Fruit fly (Drosophila melanogaster) whole organism, embryonic: ENCODE measurements around the gene CG31871.
A peak's percentile ranks its signal among the peaks of the same experiment; 100 is the strongest.

Experiments
- Abd-B ChIP-seq: fragments of 200-800 bp; sonication (Bioruptor generic); optimal IDR thresholded peaks from 2 replicates; lab custom pipeline; 2018; ENCODE audit warnings: missing biosample characterization, mild to moderate bottlenecking, missing genetic modification characterization, moderate library complexity
- Adf1 ChIP-seq: fragments of 200-800 bp; sonication (Bioruptor generic); IDR thresholded peaks from 2 replicates; pipeline ENCODE4 v1.3.6; 2022; ENCODE audit warnings: missing biosample characterization, missing genetic modification characterization
- CG10147 ChIP-seq: fragments of 200-800 bp; sonication (Bioruptor generic); optimal IDR thresholded peaks from 2 replicates; lab custom pipeline; 2019; ENCODE audit warnings: missing biosample characterization, mild to moderate bottlenecking, missing genetic modification characterization, moderate library complexity
- CG11504 ChIP-seq: fragments of 200-800 bp; sonication (Bioruptor generic); optimal IDR thresholded peaks from 3 replicates; lab custom pipeline; 2019; ENCODE audit warnings: missing biosample characterization, mild to moderate bottlenecking, missing genetic modification characterization, moderate library complexity
- CG13775 ChIP-seq: fragments of 200-800 bp; sonication (Bioruptor generic); optimal IDR thresholded peaks from 3 replicates; lab custom pipeline; 2017; ENCODE audit warnings: missing biosample characterization, mild to moderate bottlenecking, missing genetic modification characterization
- CG14441 ChIP-seq: fragments of 200-800 bp; sonication (Bioruptor generic); IDR thresholded peaks from 2 replicates; pipeline ENCODE4 v1.3.6; 2022; ENCODE audit warnings: missing biosample characterization, missing genetic modification characterization
- CG14667 ChIP-seq: fragments of 200-800 bp; sonication (Bioruptor generic); IDR thresholded peaks from 2 replicates; pipeline ENCODE4 v1.3.6; 2022; ENCODE audit warnings: missing biosample characterization, missing genetic modification characterization
- CG15269 ChIP-seq: fragments of 200-800 bp; sonication (Bioruptor generic); optimal IDR thresholded peaks from 2 replicates; lab custom pipeline; 2018; ENCODE audit warnings: missing biosample characterization, mild to moderate bottlenecking, missing genetic modification characterization, moderate library complexity
- CG15601 ChIP-seq: fragments of 200-800 bp; sonication (Bioruptor generic); optimal IDR thresholded peaks from 3 replicates; lab custom pipeline; 2019; ENCODE audit warnings: missing biosample characterization, mild to moderate bottlenecking, missing genetic modification characterization, moderate library complexity
- CG17829 ChIP-seq: fragments of 200-800 bp; optimal IDR thresholded peaks from 2 replicates; lab custom pipeline; 2019; ENCODE audit warnings: missing biosample characterization, mild to moderate bottlenecking, missing genetic modification characterization, moderate library complexity
- CG18476 ChIP-seq: fragments of 200-800 bp; sonication (Bioruptor generic); optimal IDR thresholded peaks from 2 replicates; lab custom pipeline; 2016; ENCODE audit warnings: missing biosample characterization, mild to moderate bottlenecking, missing genetic modification characterization
- CG2199 ChIP-seq: fragments of 200-800 bp; sonication (Bioruptor generic); IDR thresholded peaks from 3 replicates; pipeline ENCODE4 v1.3.6; 2022; ENCODE audit warnings: missing biosample characterization, missing genetic modification characterization
- CG2202 ChIP-seq: fragments of 200-800 bp; sonication (Bioruptor generic); optimal IDR thresholded peaks from 2 replicates; lab custom pipeline; 2018; ENCODE audit warnings: missing biosample characterization, mild to moderate bottlenecking, missing genetic modification characterization
- CG4404 ChIP-seq: fragments of 200-800 bp; sonication (Bioruptor generic); IDR thresholded peaks from 2 replicates; pipeline ENCODE4 v1.3.6; 2022; ENCODE audit warnings: missing biosample characterization, missing genetic modification characterization
- CG7786 ChIP-seq: fragments of 200-800 bp; sonication (Bioruptor generic); optimal IDR thresholded peaks from 2 replicates; lab custom pipeline; 2016; ENCODE audit warnings: missing biosample characterization, missing genetic modification characterization
- CG8924 ChIP-seq: fragments of 200-800 bp; optimal IDR thresholded peaks from 3 replicates; lab custom pipeline; 2019; ENCODE audit warnings: missing biosample characterization, mild to moderate bottlenecking, missing genetic modification characterization, moderate library complexity
- CG9437 ChIP-seq: fragments of 200-800 bp; sonication (Bioruptor generic); optimal IDR thresholded peaks from 2 replicates; lab custom pipeline; 2018; ENCODE audit warnings: missing biosample characterization, mild to moderate bottlenecking, missing genetic modification characterization
- Hand ChIP-seq: fragments of 200-800 bp; sonication (Bioruptor generic); optimal IDR thresholded peaks from 2 replicates; lab custom pipeline; 2017; ENCODE audit warnings: mild to moderate bottlenecking, missing biosample characterization, missing genetic modification reagents, missing genetic modification characterization
- Hsf ChIP-seq: fragments of 200-800 bp; sonication (Bioruptor generic); optimal IDR thresholded peaks from 3 replicates; lab custom pipeline; 2016; ENCODE audit warnings: missing biosample characterization, missing genetic modification characterization
- Jarid2 ChIP-seq: fragments of 200-800 bp; sonication (Bioruptor generic); optimal IDR thresholded peaks from 3 replicates; lab custom pipeline; 2017; ENCODE audit warnings: mild to moderate bottlenecking, missing biosample characterization, missing genetic modification reagents, missing genetic modification characterization
- MBD-R2 ChIP-seq: fragments of 200-800 bp; sonication (Bioruptor generic); IDR thresholded peaks from 2 replicates; pipeline ENCODE4 v1.3.6; 2022; ENCODE audit warnings: missing biosample characterization, missing genetic modification characterization
- Mad ChIP-seq: fragments of 200-800 bp; sonication (Bioruptor generic); optimal IDR thresholded peaks from 2 replicates; lab custom pipeline; 2016; ENCODE audit warnings: missing biosample characterization, missing genetic modification characterization
- Max ChIP-seq: fragments of 200-800 bp; sonication (Bioruptor generic); optimal IDR thresholded peaks from 2 replicates; lab custom pipeline; 2016; ENCODE audit warnings: missing biosample characterization, mild to moderate bottlenecking, missing genetic modification characterization
- NC2β ChIP-seq: fragments of 200-800 bp; sonication (Bioruptor generic); optimal IDR thresholded peaks from 2 replicates; lab custom pipeline; 2016; ENCODE audit warnings: missing biosample characterization, missing genetic modification characterization
- Sin3A ChIP-seq: fragments of >200 bp; optimal IDR thresholded peaks from 2 replicates; lab custom pipeline; 2018
- Six4 ChIP-seq: fragments of 200-800 bp; sonication (Bioruptor generic); optimal IDR thresholded peaks from 2 replicates; lab custom pipeline; 2016; ENCODE audit warnings: missing biosample characterization, missing genetic modification characterization
- TFAM ChIP-seq: fragments of 200-800 bp; sonication (Bioruptor generic); optimal IDR thresholded peaks from 2 replicates; lab custom pipeline; 2017; ENCODE audit warnings: missing biosample characterization, missing genetic modification characterization, inconsistent platforms
- Taf1 ChIP-seq: fragments of 200-800 bp; sonication (Bioruptor generic); IDR thresholded peaks from 2 replicates; pipeline ENCODE4 v1.3.6; 2022; ENCODE audit warnings: missing biosample characterization, missing genetic modification characterization
- abd-A ChIP-seq: fragments of 200-800 bp; sonication (Bioruptor generic); optimal IDR thresholded peaks from 3 replicates; lab custom pipeline; 2019; ENCODE audit warnings: missing biosample characterization, mild to moderate bottlenecking, missing genetic modification characterization, moderate library complexity
- amos ChIP-seq: fragments of 200-800 bp; sonication (Bioruptor generic); IDR thresholded peaks from 2 replicates; pipeline ENCODE4 v1.3.6; 2022; ENCODE audit warnings: missing biosample characterization, missing genetic modification characterization; ENCODE audit not compliant: partially characterized antibody
- bab2 ChIP-seq: fragments of 200-800 bp; sonication (Bioruptor generic); optimal IDR thresholded peaks from 2 replicates; lab custom pipeline; 2016; ENCODE audit warnings: missing biosample characterization, missing genetic modification characterization
- cato ChIP-seq: fragments of 200-800 bp; sonication (Bioruptor generic); optimal IDR thresholded peaks from 2 replicates; lab custom pipeline; 2016; ENCODE audit warnings: missing biosample characterization, missing genetic modification characterization, borderline replicate concordance
- corto ChIP-seq: fragments of 200-800 bp; sonication (Bioruptor generic); optimal IDR thresholded peaks from 2 replicates; lab custom pipeline; 2016; ENCODE audit warnings: missing biosample characterization, mild to moderate bottlenecking, missing genetic modification characterization, moderate library complexity
- crc ChIP-seq: fragments of 200-800 bp; sonication (Bioruptor generic); optimal IDR thresholded peaks from 2 replicates; lab custom pipeline; 2016; ENCODE audit warnings: missing biosample characterization, missing genetic modification characterization
- dan ChIP-seq: fragments of 200-800 bp; sonication (Bioruptor generic); IDR thresholded peaks from 2 replicates; pipeline ENCODE4 v1.3.6; 2022; ENCODE audit warnings: missing biosample characterization, missing genetic modification characterization
- fu2 ChIP-seq: fragments of 200-800 bp; sonication (Bioruptor generic); optimal IDR thresholded peaks from 2 replicates; lab custom pipeline; 2016; ENCODE audit warnings: missing biosample characterization, missing genetic modification characterization
- gcm2 ChIP-seq: fragments of 200-800 bp; sonication (Bioruptor generic); optimal IDR thresholded peaks from 2 replicates; lab custom pipeline; 2016; ENCODE audit warnings: missing biosample characterization, missing genetic modification characterization
- gsb-n ChIP-seq: fragments of 200-800 bp; sonication (Bioruptor generic); optimal IDR thresholded peaks from 3 replicates; lab custom pipeline; 2018; ENCODE audit warnings: missing biosample characterization, mild to moderate bottlenecking, missing genetic modification characterization
- gt ChIP-seq: fragments of 200-800 bp; sonication (Bioruptor generic); IDR thresholded peaks from 2 replicates; pipeline ENCODE4 v1.3.6; 2022; ENCODE audit warnings: missing biosample characterization, missing genetic modification characterization
- lola ChIP-seq, 3 experiments: fragments of >200 bp in 2 of 3; fragments of 200-800 bp in 1 of 3; sonication (Bioruptor generic) in 1 of 3; optimal IDR thresholded peaks; 2 replicates each; lab custom pipeline; 2017 to 2019; ENCODE audit warnings: missing biosample characterization in 3 of 3, missing genetic modification characterization in 3 of 3, mild to moderate bottlenecking in 1 of 3, moderate library complexity in 1 of 3
- maf-S ChIP-seq: fragments of 200-800 bp; sonication (Bioruptor generic); optimal IDR thresholded peaks from 2 replicates; lab custom pipeline; 2016; ENCODE audit warnings: missing biosample characterization, missing genetic modification characterization
- nerfin-1 ChIP-seq: fragments of 200-800 bp; sonication (Bioruptor generic); optimal IDR thresholded peaks from 3 replicates; lab custom pipeline; 2019; ENCODE audit warnings: missing biosample characterization, mild to moderate bottlenecking, missing genetic modification characterization, moderate library complexity
- p53 ChIP-seq: fragments of 200-800 bp; sonication (Bioruptor generic); optimal IDR thresholded peaks from 2 replicates; lab custom pipeline; 2016; ENCODE audit warnings: missing biosample characterization, missing genetic modification characterization
- repo ChIP-seq: fragments of 200-800 bp; sonication (Bioruptor generic); optimal IDR thresholded peaks from 2 replicates; lab custom pipeline; 2016; ENCODE audit warnings: missing biosample characterization, missing genetic modification characterization
- sens-2 ChIP-seq: fragments of 200-800 bp; sonication (Bioruptor generic); IDR thresholded peaks from 2 replicates; pipeline ENCODE4 v1.3.6; 2022; ENCODE audit warnings: missing biosample characterization, missing genetic modification characterization
- sim ChIP-seq: fragments of 200-800 bp; sonication (Bioruptor generic); IDR thresholded peaks from 2 replicates; pipeline ENCODE4 v1.3.6; 2022; ENCODE audit warnings: missing biosample characterization, missing genetic modification characterization
- slbo ChIP-seq: fragments of 200-800 bp; sonication (Bioruptor generic); IDR thresholded peaks from 2 replicates; pipeline ENCODE4 v1.3.6; 2022; ENCODE audit warnings: missing biosample characterization, missing genetic modification characterization
- sr ChIP-seq: fragments of 200-800 bp; sonication (Bioruptor generic); IDR thresholded peaks from 3 replicates; pipeline ENCODE4 v1.3.6; 2022; ENCODE audit warnings: missing biosample characterization, missing genetic modification characterization
- tll ChIP-seq, 2 experiments: fragments of 200-800 bp in 1 of 2; fragments of >200 bp in 1 of 2; sonication (Bioruptor generic) in 1 of 2; optimal IDR thresholded peaks; 2 replicates each; lab custom pipeline; 2017 to 2019; ENCODE audit warnings: missing biosample characterization in 2 of 2, missing genetic modification characterization in 2 of 2, mild to moderate bottlenecking in 1 of 2, moderate library complexity in 1 of 2
- toy ChIP-seq: fragments of 200-800 bp; sonication (Bioruptor generic); IDR thresholded peaks from 2 replicates; pipeline ENCODE4 v1.3.6; 2022; ENCODE audit warnings: missing biosample characterization, missing genetic modification characterization
- zfh2 ChIP-seq: fragments of 200-800 bp; sonication (Bioruptor generic); optimal IDR thresholded peaks from 2 replicates; lab custom pipeline; 2016; ENCODE audit warnings: missing biosample characterization, missing genetic modification characterization

Gene CG31871

DNA sequence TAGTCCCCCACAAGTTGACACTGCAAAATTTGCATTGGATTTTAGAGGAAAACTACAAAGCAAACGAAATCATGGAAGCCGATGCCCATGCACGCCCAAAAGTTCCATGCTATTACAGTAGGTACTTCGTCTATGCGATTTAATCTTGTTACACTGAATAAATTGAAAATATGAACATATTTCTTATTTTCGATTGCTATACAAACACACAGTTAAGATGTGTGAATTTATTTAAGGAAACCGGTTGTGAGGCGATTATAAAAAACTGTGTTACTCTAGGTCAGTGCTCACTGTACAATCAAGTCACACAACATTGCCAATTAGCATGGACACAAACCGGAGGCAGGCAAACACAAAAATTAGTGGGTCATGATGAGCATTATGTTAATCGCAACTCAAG lies 3.7 kb downstream of the CG31871 start (continued):
- TF ChIP-seq Max (GFP tag; lab: Kevin White, UChicago) (peak; percentile 48), zfh2 (GFP tag; lab: Kevin White, UChicago) (peak; percentile 59), sens-2 (GFP tag; lab: Robert Waterston, UW) (peak; percentile 31; the same call in 1 of the 2 replicates), bab2 (GFP tag; lab: Kevin White, UChicago) (peak; percentile 72), gcm2 (GFP tag; lab: Kevin White, UChicago) (peak; percentile 22), crc (GFP tag; lab: Kevin White, UChicago) (peak; percentile 71), maf-S (GFP tag; lab: Kevin White, UChicago) (peak; percentile 61), CG17829 (tag; lab: Kevin White, UChicago) (no peak), lola (GFP tag; optimal IDR thresholded peaks at IDR 0.05; lab: Kevin White, UChicago) (no peak), CG7786 (GFP tag; lab: Kevin White, UChicago) (peak; percentile 62), CG2202 (no peak), gsb-n (tag; lab: Kevin White, UChicago) (peak; percentile 32), p53 (GFP tag; lab: Kevin White, UChicago) (no peak), Six4 (GFP tag; lab: Kevin White, UChicago) (peak; percentile 53), CG13775 (GFP tag; lab: Kevin White, UChicago) (peak; percentile 39), fu2 (GFP tag; lab: Kevin White, UChicago) (peak; percentile 58), CG2199 (GFP tag; lab: Robert Waterston, UW) (peak; percentile 60; the same call in 1 of the 3 replicates), CG10147 (peak; percentile 23), corto (GFP tag; lab: Kevin White, UChicago) (no peak), tll (GFP tag; optimal IDR thresholded peaks at IDR 0.05; lab: Kevin White, UChicago) (no peak), CG14441 (peak; percentile 95), MBD-R2 (GFP tag; lab: Robert Waterston, UW) (peak; percentile 55), Taf1 (GFP tag; lab: Robert Waterston, UW) (peak; percentile 41; the same call in 1 of the 2 replicates), Mad (GFP tag; lab: Kevin White, UChicago) (peak; percentile 46), CG14667 (GFP tag; lab: Robert Waterston, UW) (peak; percentile 84), sim (GFP tag; lab: Robert Waterston, UW) (peak; percentile 54; the same call in 1 of the 2 replicates), CG11504 (tag; lab: Kevin White, UChicago) (peak; percentile 87), NC2β (peak; percentile 59), gt (GFP tag; lab: Robert Waterston, UW) (no peak), CG15601 (tag; lab: Kevin White, UChicago) (no peak), dan (GFP tag; lab: Robert Waterston, UW) (peak; percentile 33; the same call in 1 of the 2 replicates), abd-A (tag; lab: Kevin White, UChicago) (no peak), Hand (GFP tag; lab: Kevin White, UChicago) (no peak), Abd-B (GFP tag; lab: Kevin White, UChicago) (peak; percentile 64), TFAM (GFP tag; lab: Kevin White, UChicago) (no peak), Sin3A (no peak), Adf1 (GFP tag; lab: Robert Waterston, UW) (peak; percentile 25; the same call in 1 of the 2 replicates), repo (GFP tag; lab: Kevin White, UChicago) (peak; percentile 77), CG9437 (GFP tag; lab: Kevin White, UChicago) (peak; percentile 62), Jarid2 (GFP tag; lab: Kevin White, UChicago) (peak; percentile 21), Hsf (GFP tag; lab: Kevin White, UChicago) (peak; percentile 82), CG8924 (tag; lab: Kevin White, UChicago) (peak; percentile 78), cato (GFP tag; lab: Kevin White, UChicago) (peak; percentile 33), CG15269 (tag; lab: Kevin White, UChicago) (peak; percentile 88), CG4404 (GFP tag; lab: Robert Waterston, UW) (peak; percentile 56), toy (GFP tag; lab: Robert Waterston, UW) (no peak), amos (GFP tag; lab: Robert Waterston, UW) (no peak), sr (GFP tag; lab: Robert Waterston, UW) (peak; percentile 66; the same call in 1 of the 3 replicates), CG18476 (GFP tag; lab: Kevin White, UChicago) (peak; percentile 37), nerfin-1 (tag; lab: Kevin White, UChicago) (no peak), slbo (peak; percentile 90)
